Worm (Caenorhabditis elegans): ENCODE data around the gene F45E4.5.

Gene F45E4.5

ce11 chrIV:7658589-7658988 is 29.7 kb upstream of the F45E4.5 start, which contains the start of gene C08G9.1:
TSS of gene C08G9.1 (plus strand) at chrIV:7658763.
- no peak for TF ChIP-seq ZK185.1 (tag; optimal IDR thresholded peaks at IDR 0.05; ENCODE audit: poor library complexity, severe bottlenecking)
- TF ChIP-seq Y53F4B.3 (GFP tag; IDR thresholded peaks at IDR 0.05), result no peak
- TF ChIP-seq F10E7.11 (tag; optimal IDR thresholded peaks at IDR 0.05), result no peak
- TF ChIP-seq bed-1 (GFP tag; IDR thresholded peaks at IDR 0.05), result no peak
- no peak for TF ChIP-seq F33H1.4 (GFP tag; IDR thresholded peaks at IDR 0.05)
- TF ChIP-seq snpc-1.3 (tag; optimal IDR thresholded peaks at IDR 0.05; ENCODE audit: insufficient read depth), result no peak
- no peak for TF ChIP-seq nhr-80 (tag; optimal IDR thresholded peaks at IDR 0.05)
- no peak for TF ChIP-seq chd-7 (tag; optimal IDR thresholded peaks at IDR 0.05)
- TF ChIP-seq hlh-26 (GFP tag; conservative IDR thresholded peaks at IDR 0.05), result no peak
- no peak for TF ChIP-seq dpl-1 (GFP tag; optimal IDR thresholded peaks at IDR 0.05)
- no peak for TF ChIP-seq hmg-20 (GFP tag; IDR thresholded peaks at IDR 0.05)
- no peak for TF ChIP-seq bed-2 (GFP tag; IDR thresholded peaks at IDR 0.05)
- TF ChIP-seq madf-10 (tag; optimal IDR thresholded peaks at IDR 0.05), result no peak
- no peak for TF ChIP-seq C17E4.6 (GFP tag; IDR thresholded peaks at IDR 0.05)
- no peak for TF ChIP-seq nfya-1 (tag; optimal IDR thresholded peaks at IDR 0.05; ENCODE audit: borderline replicate concordance, insufficient read depth)
- no peak for TF ChIP-seq ztf-3 (GFP tag; optimal IDR thresholded peaks at IDR 0.05)

ce11 chrIV:7654212-7654778 is 25.5 kb upstream of the F45E4.5 start, which contains the start of gene nrde-4:
TSS of gene nrde-4 (minus strand) at chrIV:7654262.
- TF ChIP-seq Y53F4B.3 (GFP tag; IDR thresholded peaks at IDR 0.05), result no peak
- TF ChIP-seq ZK185.1 (tag; optimal IDR thresholded peaks at IDR 0.05; ENCODE audit: poor library complexity, severe bottlenecking), result peak; percentile 34
- TF ChIP-seq let-607 (tag; optimal IDR thresholded peaks at IDR 0.05), result no peak
- peak; percentile 28; the same call in 1 of the 2 replicates for TF ChIP-seq ceh-91 (GFP tag; IDR thresholded peaks at IDR 0.05)
- TF ChIP-seq lin-54 (GFP tag; optimal IDR thresholded peaks at IDR 0.05), result peak; percentile 56
- no peak for TF ChIP-seq rcor-1 (GFP tag; IDR thresholded peaks at IDR 0.05)
- peak; percentile 96 for TF ChIP-seq ceh-100 (GFP tag; IDR thresholded peaks at IDR 0.05)
- TF ChIP-seq mxl-1 (tag; optimal IDR thresholded peaks at IDR 0.05), result no peak
- peak; percentile 51 for TF ChIP-seq nhr-80 (tag; optimal IDR thresholded peaks at IDR 0.05)
- no peak for TF ChIP-seq Y79H2A.3 (GFP tag; conservative IDR thresholded peaks at IDR 0.05)
- TF ChIP-seq chd-7 (tag; optimal IDR thresholded peaks at IDR 0.05), result no peak
- TF ChIP-seq lsl-1 (GFP tag; optimal IDR thresholded peaks at IDR 0.05), result peak; percentile 29
- TF ChIP-seq K12H6.12 (tag; optimal IDR thresholded peaks at IDR 0.05), result no peak
- TF ChIP-seq attf-5 (GFP tag; optimal IDR thresholded peaks at IDR 0.05), result peak; percentile 77
- peak; percentile 26 for TF ChIP-seq tbp1 (GFP tag; optimal IDR thresholded peaks at IDR 0.05)
- no peak for TF ChIP-seq aptf-3 (GFP tag; IDR thresholded peaks at IDR 0.05)
- TF ChIP-seq Y53G8AR.9 (GFP tag; conservative IDR thresholded peaks at IDR 0.05), result no peak
- no peak for TF ChIP-seq ceh-40 (GFP tag; IDR thresholded peaks at IDR 0.05)
- peak; percentile 40; the same call in 1 of the 2 replicates for TF ChIP-seq D2030.7 (GFP tag; IDR thresholded peaks at IDR 0.05)
- no peak for TF ChIP-seq Y67H2A.10 (GFP tag; conservative IDR thresholded peaks at IDR 0.05)
- TF ChIP-seq hlh-26 (GFP tag; conservative IDR thresholded peaks at IDR 0.05), result no peak
- TF ChIP-seq repo-1 (tag; optimal IDR thresholded peaks at IDR 0.05), result no peak
- TF ChIP-seq ceh-27 (GFP tag; optimal IDR thresholded peaks at IDR 0.05), result peak; percentile 19
- TF ChIP-seq nhr-90 (tag; optimal IDR thresholded peaks at IDR 0.05), result no peak
- no peak for TF ChIP-seq B0035.1 (tag; optimal IDR thresholded peaks at IDR 0.05)
- TF ChIP-seq nfyb-1 (GFP tag; IDR thresholded peaks at IDR 0.05), result no peak
- no peak for TF ChIP-seq pha-4 (tag; optimal IDR thresholded peaks at IDR 0.05)
- TF ChIP-seq T26A5.8 (tag; optimal IDR thresholded peaks at IDR 0.05), result no peak
- no peak for TF ChIP-seq cebp-1 (GFP tag; IDR thresholded peaks at IDR 0.05)
- peak; percentile 54 for TF ChIP-seq cebp-1 (tag; optimal IDR thresholded peaks at IDR 0.05)
- TF ChIP-seq hmg-1.2 (GFP tag; IDR thresholded peaks at IDR 0.05), result peak; percentile 31; the same call in 1 of the 2 replicates
- no peak for TF ChIP-seq ztf-26 (tag; optimal IDR thresholded peaks at IDR 0.05)
- no peak for TF ChIP-seq madf-8 (GFP tag; conservative IDR thresholded peaks at IDR 0.05)
- TF ChIP-seq nhr-179 (tag; optimal IDR thresholded peaks at IDR 0.05), result no peak
- peak; percentile 3 for TF ChIP-seq snpc-1.3 (tag; optimal IDR thresholded peaks at IDR 0.05; ENCODE audit: insufficient read depth)
- TF ChIP-seq pbrm-1 (GFP tag; IDR thresholded peaks at IDR 0.05), result no peak
